Fruit fly (Drosophila melanogaster) whole organism, pupa: ENCODE results near the gene CG1943.
A peak's percentile ranks its signal among the peaks of the same experiment; 100 is the strongest.

Source experiments
- CG32121 ChIP-seq: fragments of 200-800 bp; sonication (Bioruptor generic); IDR thresholded peaks from 2 replicates; pipeline ENCODE4 v1.3.6; 2022; ENCODE audit warnings: missing biosample characterization, missing genetic modification characterization
- CG4496 ChIP-seq: fragments of 200-800 bp; sonication (Bioruptor generic); IDR thresholded peaks from 3 replicates; pipeline ENCODE4 v1.3.6; 2022; ENCODE audit warnings: missing biosample characterization, missing genetic modification characterization
- CG8159 ChIP-seq: fragments of 200-800 bp; sonication (Bioruptor generic); optimal IDR thresholded peaks from 3 replicates; lab custom pipeline; 2018; ENCODE audit warnings: missing biosample characterization, mild to moderate bottlenecking, missing genetic modification characterization, moderate library complexity
- CG9948 ChIP-seq: fragments of 200-800 bp; sonication (Bioruptor generic); optimal IDR thresholded peaks from 2 replicates; lab custom pipeline; 2018; ENCODE audit warnings: missing biosample characterization, mild to moderate bottlenecking, missing genetic modification characterization, moderate library complexity
- Ets98B ChIP-seq: fragments of 200-800 bp; sonication (Bioruptor generic); IDR thresholded peaks from 2 replicates; pipeline ENCODE4 v1.3.6; 2022; ENCODE audit warnings: missing biosample characterization, missing genetic modification characterization
- Pif1A ChIP-seq: fragments of 200-800 bp; sonication (Bioruptor generic); optimal IDR thresholded peaks from 3 replicates; lab custom pipeline; 2016; ENCODE audit warnings: missing biosample characterization, missing genetic modification characterization
- Pif1B ChIP-seq: fragments of 200-800 bp; sonication (Bioruptor generic); optimal IDR thresholded peaks from 3 replicates; lab custom pipeline; 2016; ENCODE audit warnings: missing biosample characterization, missing genetic modification characterization

DNA sequence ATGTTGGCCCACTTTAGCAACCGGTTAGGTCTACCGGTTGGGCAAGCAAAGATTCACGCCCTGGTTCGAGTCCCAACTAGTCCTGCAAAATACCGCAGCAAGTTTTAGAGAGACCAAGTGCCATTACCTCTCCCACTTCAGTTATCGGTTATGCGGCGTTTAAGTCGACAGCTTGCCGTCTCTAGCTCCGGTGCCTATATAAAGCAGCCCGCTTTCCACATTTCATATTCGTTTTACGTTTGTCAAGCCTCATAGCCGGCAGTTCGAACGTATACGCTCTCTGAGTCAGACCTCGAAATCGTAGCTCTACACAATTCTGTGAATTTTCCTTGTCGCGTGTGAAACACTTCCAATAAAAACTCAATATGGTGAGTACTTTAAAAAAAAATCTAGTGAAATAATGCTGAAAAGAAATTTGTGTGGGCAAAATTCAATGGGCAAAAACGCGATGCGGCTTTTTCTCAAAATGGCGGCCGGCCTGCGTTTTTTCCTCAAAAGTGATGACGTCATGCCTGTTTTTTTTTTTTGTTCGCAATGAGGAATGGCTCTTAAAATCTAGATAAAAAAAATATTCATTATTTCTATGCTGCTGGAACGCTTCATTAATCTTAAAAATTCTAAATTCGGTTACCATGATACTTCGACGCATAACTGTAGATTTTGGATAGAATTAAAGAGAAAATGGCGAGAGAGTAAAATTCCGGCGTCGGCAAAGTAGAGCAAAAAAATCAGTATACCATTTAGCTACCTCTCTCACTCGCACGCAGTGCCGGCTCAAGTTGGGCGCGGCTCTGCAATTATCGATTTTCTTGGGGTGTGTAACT lies 11.9 kb downstream of the CG1943 start, which contains the start of gene alphaTub84B:
- TF ChIP-seq Pif1A (GFP tag; lab: Kevin White, UChicago) (peak; percentile 52), CG8159 (tag; lab: Kevin White, UChicago) (peak; percentile 27), CG4496 (GFP tag; lab: Robert Waterston, UW) (peak; percentile 57; the same call in 1 of the 3 replicates), CG32121 (GFP tag; lab: Robert Waterston, UW) (0 out of 2 replicates have a peak, but pooled peaks have one; percentile 24), Ets98B (GFP tag; lab: Robert Waterston, UW) (peak; percentile 70), CG9948 (tag; lab: Kevin White, UChicago) (peak; percentile 4), Pif1B (GFP tag; lab: Kevin White, UChicago) (peak; percentile 69)
